Worm (Caenorhabditis elegans): Measurements from ENCODE around the gene srw-6.

ce11 chrV:3857778-3858177 lies 49.3 kb downstream of the srw-6 start, which contains the start of gene nhr-188:
- TF ChIP-seq pqm-1 (tag; optimal IDR thresholded peaks at IDR 0.05) (no peak), nhr-48 (tag; optimal IDR thresholded peaks at IDR 0.05) (no peak), daf-12 (tag; optimal IDR thresholded peaks at IDR 0.05) (no peak), jun-1 (tag; optimal IDR thresholded peaks at IDR 0.05) (no peak), lin-15B (tag; optimal IDR thresholded peaks at IDR 0.05) (no peak), ceh-32 (tag; optimal IDR thresholded peaks at IDR 0.05; ENCODE audit: poor library complexity) (no peak), hlh-11 (tag; optimal IDR thresholded peaks at IDR 0.05) (no peak), dmd-8 (GFP tag; IDR thresholded peaks at IDR 0.05) (no peak), nhr-6 (tag; optimal IDR thresholded peaks at IDR 0.05) (no peak), lin-39 (tag; optimal IDR thresholded peaks at IDR 0.05) (no peak), ceh-62 (tag; optimal IDR thresholded peaks at IDR 0.05) (no peak), attf-4 (tag; optimal IDR thresholded peaks at IDR 0.05) (no peak), dpl-1 (GFP tag; optimal IDR thresholded peaks at IDR 0.05) (no peak), zfp-2 (tag; optimal IDR thresholded peaks at IDR 0.05) (no peak)
